Worm (Caenorhabditis elegans) whole organism, L4/young adult: ENCODE data around the gene lgc-30.

ENCODE experiments used
- W03F9.2 ChIP-seq: fragments of 150-350 bp; optimal IDR thresholded peaks from 2 replicates; lab custom pipeline; 2014; ENCODE audit warnings: missing biosample characterization, missing genetic modification characterization
- him-1 ChIP-seq: sonication (generic microtip); optimal IDR thresholded peaks from 2 replicates; lab custom pipeline; 2016; ENCODE audit warnings: missing genotype, missing genetic modification reagents, missing genetic modification characterization, missing compliant biosample characterization

DNA sequence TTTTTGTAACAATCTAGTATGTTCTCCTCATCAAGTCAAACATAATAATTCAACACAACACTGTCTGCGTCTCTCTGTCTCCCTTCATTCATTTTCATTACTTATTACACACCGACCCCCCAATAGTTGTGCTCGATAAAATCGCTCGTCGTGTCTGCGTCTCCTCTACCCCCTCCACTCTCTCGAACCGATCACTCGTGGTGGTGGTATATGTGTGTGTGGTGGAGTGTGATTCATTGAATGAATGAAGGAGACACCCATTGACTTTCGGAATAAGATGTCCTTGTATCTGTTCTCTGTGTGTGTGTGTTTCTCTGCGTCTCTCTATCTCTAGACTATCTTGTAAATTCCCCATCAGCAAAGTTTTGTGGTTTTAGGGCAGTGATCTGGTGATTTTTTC is 33.1 kb downstream of the lgc-30 start:
- TF ChIP-seq him-1 (tag; lab: Kevin White, UChicago): no peak
- no peak for TF ChIP-seq W03F9.2 (tag; lab: Kevin White, UChicago)
